Fruit fly (Drosophila melanogaster) whole organism, embryonic: ENCODE measurements around the gene Sec5.

Experiments used
- Atf3 ChIP-seq: fragments of 200-800 bp; sonication (Bioruptor generic); optimal IDR thresholded peaks from 3 replicates; lab custom pipeline; 2016; ENCODE audit warnings: missing biosample characterization, missing genetic modification characterization
- Blimp-1 ChIP-seq: fragments of 200-800 bp; sonication (Bioruptor generic); optimal IDR thresholded peaks from 3 replicates; lab custom pipeline; 2018; ENCODE audit warnings: missing biosample characterization, missing genetic modification characterization, mild to moderate bottlenecking, moderate library complexity, missing genetic modification reagents
- CG10321 ChIP-seq: fragments of 200-800 bp; sonication (Bioruptor generic); IDR thresholded peaks from 2 replicates; pipeline ENCODE4 v1.3.6; 2022; ENCODE audit warnings: missing biosample characterization, missing genetic modification characterization
- CG11695 ChIP-seq: fragments of 200-800 bp; sonication (Bioruptor generic); IDR thresholded peaks from 3 replicates; pipeline ENCODE4 v1.3.6; 2022; ENCODE audit warnings: missing biosample characterization, missing genetic modification characterization
- CG12219 ChIP-seq: fragments of 200-800 bp; sonication (Bioruptor generic); optimal IDR thresholded peaks from 3 replicates; lab custom pipeline; 2018; ENCODE audit warnings: missing biosample characterization, mild to moderate bottlenecking, missing genetic modification characterization
- CG1602 ChIP-seq: fragments of 200-800 bp; sonication (Bioruptor generic); optimal IDR thresholded peaks from 3 replicates; lab custom pipeline; 2016; ENCODE audit warnings: missing biosample characterization, missing genetic modification characterization
- CG1603 ChIP-seq: fragments of 200-800 bp; sonication (Bioruptor generic); optimal IDR thresholded peaks from 2 replicates; lab custom pipeline; 2019; ENCODE audit warnings: missing biosample characterization, mild to moderate bottlenecking, missing genetic modification characterization, moderate library complexity
- CG17186 ChIP-seq: fragments of 200-800 bp; sonication (Bioruptor generic); optimal IDR thresholded peaks from 3 replicates; lab custom pipeline; 2017; ENCODE audit warnings: missing biosample characterization, missing genetic modification reagents, missing genetic modification characterization
- CG1792 ChIP-seq: fragments of 200-800 bp; sonication (Bioruptor generic); optimal IDR thresholded peaks from 2 replicates; lab custom pipeline; 2016; ENCODE audit warnings: missing biosample characterization, missing genetic modification characterization
- CG2129 ChIP-seq: fragments of 200-800 bp; sonication (Bioruptor generic); IDR thresholded peaks from 2 replicates; pipeline ENCODE4 v1.3.6; 2022; ENCODE audit warnings: missing biosample characterization, missing genetic modification characterization; ENCODE audit not compliant: partially characterized antibody
- CG31441 ChIP-seq: fragments of 200-800 bp; sonication (Bioruptor generic); IDR thresholded peaks from 2 replicates; pipeline ENCODE4 v1.3.6; 2022; ENCODE audit warnings: missing biosample characterization, missing genetic modification characterization
- CG32532 ChIP-seq: fragments of 200-800 bp; sonication (Bioruptor generic); IDR thresholded peaks from 2 replicates; pipeline ENCODE4 v1.3.6; 2022; ENCODE audit warnings: missing biosample characterization, missing genetic modification characterization
- CG32767 ChIP-seq: fragments of 200-800 bp; sonication (Bioruptor generic); IDR thresholded peaks from 2 replicates; pipeline ENCODE4 v1.3.6; 2022; ENCODE audit warnings: missing biosample characterization, missing genetic modification characterization
- CG8359 ChIP-seq: fragments of 200-800 bp; sonication (Bioruptor generic); optimal IDR thresholded peaks from 2 replicates; lab custom pipeline; 2017; ENCODE audit warnings: missing biosample characterization, mild to moderate bottlenecking, missing genetic modification characterization, borderline replicate concordance
- Chrac-16 ChIP-seq: fragments of 200-800 bp; sonication (Bioruptor generic); optimal IDR thresholded peaks from 3 replicates; lab custom pipeline; 2016; ENCODE audit warnings: missing biosample characterization, missing genetic modification characterization
- Dip2 ChIP-seq: fragments of 200-800 bp; sonication (Bioruptor generic); IDR thresholded peaks from 2 replicates; pipeline ENCODE4 v1.3.6; 2022; ENCODE audit warnings: missing biosample characterization, missing genetic modification characterization
- Dp ChIP-seq: fragments of 200-800 bp; sonication (Bioruptor generic); optimal IDR thresholded peaks from 2 replicates; lab custom pipeline; 2018; ENCODE audit warnings: missing biosample characterization, mild to moderate bottlenecking, missing genetic modification characterization, moderate library complexity
- E2f2 ChIP-seq: fragments of 200-800 bp; sonication (Bioruptor generic); IDR thresholded peaks from 2 replicates; pipeline ENCODE4 v1.3.6; 2022; ENCODE audit warnings: missing biosample characterization, missing genetic modification characterization
- Gug ChIP-seq: fragments of 200-800 bp; sonication (Bioruptor generic); IDR thresholded peaks from 4 replicates; pipeline ENCODE4 v1.3.6; 2022; ENCODE audit warnings: missing biosample characterization, missing genetic modification characterization
- HHEX ChIP-seq: fragments of 200-800 bp; sonication (Bioruptor generic); optimal IDR thresholded peaks from 3 replicates; lab custom pipeline; 2017; ENCODE audit warnings: missing biosample characterization, mild to moderate bottlenecking, missing genetic modification characterization, missing genetic modification reagents
- HLH4C ChIP-seq: fragments of 200-800 bp; sonication (Bioruptor generic); IDR thresholded peaks from 3 replicates; pipeline ENCODE4 v1.3.6; 2022; ENCODE audit warnings: missing biosample characterization, missing genetic modification characterization; ENCODE audit not compliant: partially characterized antibody
- Hey ChIP-seq: fragments of 200-800 bp; sonication (Bioruptor generic); optimal IDR thresholded peaks from 3 replicates; lab custom pipeline; 2018; ENCODE audit warnings: missing biosample characterization, mild to moderate bottlenecking, missing genetic modification characterization
- Hr78 ChIP-seq, 2 experiments: fragments of 200-800 bp in 1 of 2; fragments of >200 bp in 1 of 2; sonication (Bioruptor generic) in 1 of 2; optimal IDR thresholded peaks; 2 replicates each; lab custom pipeline; 2017 to 2019; ENCODE audit warnings: missing biosample characterization in 2 of 2, missing genetic modification characterization in 2 of 2, mild to moderate bottlenecking in 1 of 2, moderate library complexity in 1 of 2
- Lhr ChIP-seq: fragments of 200-800 bp; sonication (Bioruptor generic); optimal IDR thresholded peaks from 3 replicates; lab custom pipeline; 2017; ENCODE audit warnings: mild to moderate bottlenecking, missing biosample characterization, missing genetic modification reagents, missing genetic modification characterization
- MBD-R2 ChIP-seq: fragments of 200-800 bp; sonication (Bioruptor generic); IDR thresholded peaks from 2 replicates; pipeline ENCODE4 v1.3.6; 2022; ENCODE audit warnings: missing biosample characterization, missing genetic modification characterization
- Mad ChIP-seq: fragments of 200-800 bp; sonication (Bioruptor generic); optimal IDR thresholded peaks from 2 replicates; lab custom pipeline; 2016; ENCODE audit warnings: missing biosample characterization, missing genetic modification characterization
- Myb ChIP-seq: fragments of 200-800 bp; sonication (Bioruptor generic); optimal IDR thresholded peaks from 2 replicates; lab custom pipeline; 2016; ENCODE audit warnings: missing biosample characterization, missing genetic modification characterization
- NK7.1 ChIP-seq: fragments of 200-800 bp; sonication (Bioruptor generic); optimal IDR thresholded peaks from 3 replicates; lab custom pipeline; 2016; ENCODE audit warnings: missing biosample characterization, missing genetic modification characterization
- Stat92E ChIP-seq, 3 experiments: fragments of >200 bp in 2 of 3; fragments of 200-800 bp in 1 of 3; sonication (Bioruptor generic) in 1 of 3; optimal IDR thresholded peaks; 2 replicates each; lab custom pipeline; 2017 to 2019; ENCODE audit warnings: missing biosample characterization in 3 of 3, missing genetic modification characterization in 3 of 3, mild to moderate bottlenecking in 1 of 3, moderate library complexity in 1 of 3
- Taf1 ChIP-seq: fragments of 200-800 bp; sonication (Bioruptor generic); IDR thresholded peaks from 2 replicates; pipeline ENCODE4 v1.3.6; 2022; ENCODE audit warnings: missing biosample characterization, missing genetic modification characterization
- al ChIP-seq: fragments of 200-800 bp; sonication (Bioruptor generic); IDR thresholded peaks from 2 replicates; pipeline ENCODE4 v1.3.6; 2022; ENCODE audit warnings: missing biosample characterization, missing genetic modification characterization
- ato ChIP-seq: fragments of 200-800 bp; sonication (Bioruptor generic); IDR thresholded peaks from 2 replicates; pipeline ENCODE4 v1.3.6; 2022; ENCODE audit warnings: missing biosample characterization, missing genetic modification characterization; ENCODE audit not compliant: partially characterized antibody
- bbx ChIP-seq: fragments of 200-800 bp; sonication (Bioruptor generic); IDR thresholded peaks from 2 replicates; pipeline ENCODE4 v1.3.6; 2022; ENCODE audit warnings: missing biosample characterization, missing genetic modification characterization; ENCODE audit not compliant: partially characterized antibody
- crc ChIP-seq: fragments of 200-800 bp; sonication (Bioruptor generic); optimal IDR thresholded peaks from 2 replicates; lab custom pipeline; 2016; ENCODE audit warnings: missing biosample characterization, missing genetic modification characterization
- croc ChIP-seq: fragments of 200-800 bp; sonication (Bioruptor generic); conservative IDR thresholded peaks from 3 replicates; pipeline ENCODE4 v1.3.6; 2022; ENCODE audit warnings: missing biosample characterization, missing genetic modification characterization
- disco-r ChIP-seq: fragments of 200-800 bp; sonication (Bioruptor generic); optimal IDR thresholded peaks from 2 replicates; lab custom pipeline; 2016; ENCODE audit warnings: missing biosample characterization, missing genetic modification characterization
- dysf ChIP-seq: fragments of 200-800 bp; sonication (Bioruptor generic); IDR thresholded peaks from 3 replicates; pipeline ENCODE4 v1.3.6; 2022; ENCODE audit warnings: missing biosample characterization, missing genetic modification characterization
- fru ChIP-seq: fragments of >200 bp; optimal IDR thresholded peaks from 2 replicates; lab custom pipeline; 2017
- gfzf ChIP-seq: fragments of 200-800 bp; sonication (Bioruptor generic); optimal IDR thresholded peaks from 2 replicates; lab custom pipeline; 2016; ENCODE audit warnings: missing biosample characterization, mild to moderate bottlenecking, missing genetic modification characterization, moderate library complexity
- kah ChIP-seq: fragments of 200-800 bp; sonication (Bioruptor generic); optimal IDR thresholded peaks from 2 replicates; lab custom pipeline; 2018; ENCODE audit warnings: missing biosample characterization, mild to moderate bottlenecking, missing genetic modification characterization
- lbe ChIP-seq: fragments of 200-800 bp; sonication (Bioruptor generic); optimal IDR thresholded peaks from 2 replicates; lab custom pipeline; 2016; ENCODE audit warnings: missing biosample characterization, mild to moderate bottlenecking, missing genetic modification characterization
- onecut ChIP-seq: fragments of 200-800 bp; sonication (Bioruptor generic); IDR thresholded peaks from 2 replicates; pipeline ENCODE4 v1.3.6; 2022; ENCODE audit warnings: missing biosample characterization, missing genetic modification characterization
- sd ChIP-seq: fragments of 200-800 bp; sonication (Bioruptor generic); optimal IDR thresholded peaks from 3 replicates; lab custom pipeline; 2018; ENCODE audit warnings: missing biosample characterization, mild to moderate bottlenecking, missing genetic modification characterization, moderate library complexity
- sens-2 ChIP-seq: fragments of 200-800 bp; sonication (Bioruptor generic); IDR thresholded peaks from 2 replicates; pipeline ENCODE4 v1.3.6; 2022; ENCODE audit warnings: missing biosample characterization, missing genetic modification characterization
- stwl ChIP-seq: fragments of 200-800 bp; sonication (Bioruptor generic); optimal IDR thresholded peaks from 3 replicates; lab custom pipeline; 2018; ENCODE audit warnings: missing biosample characterization, mild to moderate bottlenecking, missing genetic modification characterization, moderate library complexity
- tin ChIP-seq: fragments of 200-800 bp; sonication (Bioruptor generic); optimal IDR thresholded peaks from 3 replicates; lab custom pipeline; 2016; ENCODE audit warnings: missing biosample characterization, missing genetic modification characterization
- tll ChIP-seq, 2 experiments: fragments of 200-800 bp in 1 of 2; fragments of >200 bp in 1 of 2; sonication (Bioruptor generic) in 1 of 2; optimal IDR thresholded peaks; 2 replicates each; lab custom pipeline; 2017 to 2019; ENCODE audit warnings: missing biosample characterization in 2 of 2, missing genetic modification characterization in 2 of 2, mild to moderate bottlenecking in 1 of 2, moderate library complexity in 1 of 2
- twi ChIP-seq: fragments of 200-800 bp; optimal IDR thresholded peaks from 2 replicates; lab custom pipeline; 2019; ENCODE audit warnings: missing biosample characterization, mild to moderate bottlenecking, missing genetic modification characterization, moderate library complexity
- zf30C ChIP-seq: fragments of 200-800 bp; sonication (Bioruptor generic); optimal IDR thresholded peaks from 3 replicates; lab custom pipeline; 2018; ENCODE audit warnings: missing biosample characterization, mild to moderate bottlenecking, missing genetic modification characterization

Gene Sec5

dm6 chr2L:3477057-3477755, 20.1 kb downstream of the Sec5 start (continued):
- TF ChIP-seq Taf1 (GFP tag; lab: Robert Waterston, UW) (no peak; the same call in 1 of the 2 replicates), Stat92E (GFP tag; optimal IDR thresholded peaks at IDR 0.05; lab: Kevin White, UChicago) (no peak), CG31441 (GFP tag; lab: Robert Waterston, UW) (no peak), CG8359 (GFP tag; lab: Kevin White, UChicago) (no peak), bbx (GFP tag; lab: Robert Waterston, UW) (no peak), CG11695 (no peak), tll (GFP tag; optimal IDR thresholded peaks at IDR 0.05; lab: Kevin White, UChicago) (no peak), NK7.1 (no peak), HLH4C (no peak), Mad (GFP tag; lab: Kevin White, UChicago) (peak; percentile 33), zf30C (GFP tag; lab: Kevin White, UChicago) (no peak), Blimp-1 (no peak), CG12219 (GFP tag; lab: Kevin White, UChicago) (no peak), ato (no peak), MBD-R2 (no peak), Chrac-16 (GFP tag; lab: Kevin White, UChicago) (no peak), al (GFP tag; lab: Robert Waterston, UW) (no peak; the same call in none of the 2 replicates), CG32532 (GFP tag; lab: Robert Waterston, UW) (peak; percentile 59), onecut (GFP tag; lab: Robert Waterston, UW) (no peak), Hey (no peak), CG1602 (GFP tag; lab: Kevin White, UChicago) (peak; percentile 1), Myb (GFP tag; lab: Kevin White, UChicago) (no peak), HHEX (GFP tag; lab: Kevin White, UChicago) (no peak), CG17186 (no peak), fru (lab: Kevin White, UChicago) (no peak), Dip2 (no peak), Lhr (GFP tag; lab: Kevin White, UChicago) (no peak), kah (GFP tag; lab: Kevin White, UChicago) (no peak), CG10321 (GFP tag; lab: Robert Waterston, UW) (no peak), tin (GFP tag; lab: Kevin White, UChicago) (peak; percentile 33), dysf (peak; percentile 55; the same call in 2 of the 3 replicates), sens-2 (GFP tag; lab: Robert Waterston, UW) (no peak), CG32767 (GFP tag; lab: Robert Waterston, UW) (no peak; the same call in 1 of the 2 replicates), Dp (GFP tag; lab: Kevin White, UChicago) (no peak), CG1603 (tag; lab: Kevin White, UChicago) (peak; percentile 18), crc (no peak), CG1792 (GFP tag; lab: Kevin White, UChicago) (peak; percentile 29), stwl (tag; lab: Kevin White, UChicago) (no peak), CG2129 (GFP tag; lab: Robert Waterston, UW) (no peak), E2f2 (GFP tag; lab: Robert Waterston, UW) (no peak), twi (tag; lab: Kevin White, UChicago) (no peak), lbe (GFP tag; lab: Kevin White, UChicago) (no peak), Atf3 (GFP tag; lab: Kevin White, UChicago) (peak; percentile 21), sd (tag; lab: Kevin White, UChicago) (peak; percentile 38), Gug (GFP tag; lab: Robert Waterston, UW) (no peak; the same call in 3 of the 4 replicates), croc (GFP tag; lab: Robert Waterston, UW) (no peak), Hr78 (GFP tag; optimal IDR thresholded peaks at IDR 0.05; lab: Kevin White, UChicago) (no peak), disco-r (GFP tag; lab: Kevin White, UChicago) (peak; percentile 25), gfzf (GFP tag; lab: Kevin White, UChicago) (no peak)
